Worm (Caenorhabditis elegans): Measurements from ENCODE around the gene C47A4.1.

DNA sequence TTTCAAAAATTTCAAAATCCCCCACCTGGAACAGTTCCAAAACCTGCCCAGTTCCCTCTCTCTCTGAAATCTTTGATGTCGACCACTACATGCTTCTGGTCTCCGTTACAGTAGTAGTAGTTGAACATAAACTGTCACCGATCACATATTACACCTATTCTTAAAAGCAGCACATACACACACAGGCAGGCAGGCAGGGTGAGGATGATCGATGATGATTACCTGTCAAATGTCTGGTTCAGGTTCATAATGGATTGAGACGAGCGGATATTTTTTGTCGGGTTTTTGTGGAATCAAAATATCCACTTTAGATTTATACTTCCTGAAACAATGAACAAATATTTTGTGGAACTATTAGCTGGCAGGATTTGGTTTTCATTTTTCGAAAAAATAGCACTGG lies 22.2 kb downstream of the C47A4.1 start:
- TF ChIP-seq ceh-48 (tag; optimal IDR thresholded peaks at IDR 0.05) (no peak), fax-1 (tag; optimal IDR thresholded peaks at IDR 0.05) (no peak), pha-4 (tag; optimal IDR thresholded peaks at IDR 0.05) (no peak), nhr-11 (tag; optimal IDR thresholded peaks at IDR 0.05) (no peak), fkh-6 (tag; optimal IDR thresholded peaks at IDR 0.05) (no peak)

Data from whole organism, late embryonic.